Worm (Caenorhabditis elegans) whole organism, young adult: ENCODE data around the gene F26G1.3.

Source experiments
- C06A6.2 ChIP-seq: fragments of 200-800 bp; sonication (Bioruptor generic); conservative IDR thresholded peaks from 2 replicates; pipeline ENCODE4 v1.3.6; 2022; ENCODE audit warnings: missing genetic modification characterization, missing compliant biosample characterization
- C17E4.6 ChIP-seq: fragments of 200-800 bp; sonication (Bioruptor generic); IDR thresholded peaks from 2 replicates; pipeline ENCODE4 v1.3.6; 2022; ENCODE audit warnings: missing genetic modification reagents, missing genetic modification characterization, missing compliant biosample characterization
- D2030.7 ChIP-seq: fragments of 200-800 bp; sonication (Bioruptor generic); IDR thresholded peaks from 2 replicates; pipeline ENCODE4 v1.3.6; 2022; ENCODE audit warnings: missing genetic modification reagents, missing genetic modification characterization, missing compliant biosample characterization
- F23B12.7 ChIP-seq: sonication (generic microtip); optimal IDR thresholded peaks from 2 replicates; lab custom pipeline; 2017; ENCODE audit warnings: missing genetic modification characterization, mild to moderate bottlenecking, missing compliant biosample characterization, antibody characterized with exemption, moderate library complexity; ENCODE audit not compliant: insufficient read depth
- F33H1.4 ChIP-seq: fragments of 200-800 bp; sonication (Bioruptor generic); IDR thresholded peaks from 2 replicates; pipeline ENCODE4 v1.3.6; 2022; ENCODE audit warnings: missing genetic modification reagents, missing genetic modification characterization, missing compliant biosample characterization
- F37B4.10 ChIP-seq: fragments of 200-800 bp; sonication (Bioruptor generic); IDR thresholded peaks from 2 replicates; pipeline ENCODE4 v1.3.6; 2022; ENCODE audit warnings: missing genetic modification characterization, missing compliant biosample characterization
- F57A8.1 ChIP-seq: fragments of 200-800 bp; sonication (Bioruptor generic); optimal IDR thresholded peaks from 2 replicates; lab custom pipeline; 2018; ENCODE audit warnings: mild to moderate bottlenecking, missing genetic modification characterization, moderate library complexity, missing compliant biosample characterization
- K11D2.4 ChIP-seq: fragments of 200-800 bp; sonication (Bioruptor generic); IDR thresholded peaks from 2 replicates; pipeline ENCODE4 v1.3.6; 2022; ENCODE audit warnings: missing genetic modification reagents, missing genetic modification characterization, missing compliant biosample characterization
- T07F8.4 ChIP-seq: sonication (generic microtip); optimal IDR thresholded peaks from 2 replicates; lab custom pipeline; 2016; ENCODE audit warnings: mild to moderate bottlenecking, missing genetic modification characterization, moderate library complexity, missing compliant biosample characterization
- Y56A3A.18 ChIP-seq: fragments of 200-800 bp; sonication (Bioruptor generic); IDR thresholded peaks from 2 replicates; pipeline ENCODE4 v1.3.6; 2022; ENCODE audit warnings: missing genetic modification reagents, missing genetic modification characterization, missing compliant biosample characterization
- Y79H2A.3 ChIP-seq: fragments of 200-800 bp; sonication (Bioruptor generic); conservative IDR thresholded peaks from 2 replicates; pipeline ENCODE4 v1.3.6; 2022; ENCODE audit warnings: missing genetic modification reagents, missing genetic modification characterization, missing compliant biosample characterization
- Y95B8A.8 ChIP-seq: fragments of 200-800 bp; sonication (Bioruptor generic); IDR thresholded peaks from 2 replicates; pipeline ENCODE4 v1.3.6; 2022; ENCODE audit warnings: missing genetic modification reagents, missing genetic modification characterization, missing compliant biosample characterization
- attf-3 ChIP-seq: fragments of 200-800 bp; sonication (Bioruptor generic); conservative IDR thresholded peaks from 2 replicates; pipeline ENCODE4 v1.3.6; 2022; ENCODE audit warnings: missing genetic modification reagents, missing genetic modification characterization, missing compliant biosample characterization
- attf-5 ChIP-seq: fragments of 200-800 bp; sonication (Bioruptor generic); optimal IDR thresholded peaks from 2 replicates; lab custom pipeline; 2018; ENCODE audit warnings: mild to moderate bottlenecking, missing genetic modification characterization, missing compliant biosample characterization
- ccch-3 ChIP-seq: fragments of 200-800 bp; sonication (Bioruptor generic); optimal IDR thresholded peaks from 2 replicates; lab custom pipeline; 2018; ENCODE audit warnings: mild to moderate bottlenecking, missing genetic modification characterization, missing compliant biosample characterization
- ceh-27 ChIP-seq: fragments of 200-800 bp; sonication (Bioruptor generic); optimal IDR thresholded peaks from 2 replicates; lab custom pipeline; 2018; ENCODE audit warnings: mild to moderate bottlenecking, missing genetic modification characterization, moderate library complexity, missing compliant biosample characterization
- ceh-40 ChIP-seq: fragments of 200-800 bp; sonication (Bioruptor generic); IDR thresholded peaks from 2 replicates; pipeline ENCODE4 v1.3.6; 2022; ENCODE audit warnings: missing genetic modification characterization, missing compliant biosample characterization
- ceh-58 ChIP-seq: fragments of 200-800 bp; sonication (Bioruptor generic); IDR thresholded peaks from 2 replicates; pipeline ENCODE4 v1.3.6; 2022; ENCODE audit warnings: missing genetic modification characterization, missing compliant biosample characterization
- chd-7 ChIP-seq: sonication (generic microtip); optimal IDR thresholded peaks from 2 replicates; lab custom pipeline; 2016; ENCODE audit warnings: mild to moderate bottlenecking, missing genetic modification characterization, moderate library complexity, missing compliant biosample characterization
- efl-1 ChIP-seq: fragments of 150-350 bp; optimal IDR thresholded peaks from 2 replicates; lab custom pipeline; 2014; ENCODE audit warnings: missing biosample characterization, missing genetic modification reagents, missing genetic modification characterization
- egl-18 ChIP-seq: fragments of 200-800 bp; sonication (Bioruptor generic); IDR thresholded peaks from 2 replicates; pipeline ENCODE4 v1.3.6; 2022; ENCODE audit warnings: missing genetic modification reagents, missing genetic modification characterization, missing compliant biosample characterization
- hmg-20 ChIP-seq: fragments of 200-800 bp; sonication (Bioruptor generic); IDR thresholded peaks from 2 replicates; pipeline ENCODE4 v1.3.6; 2022; ENCODE audit warnings: missing genetic modification reagents, missing genetic modification characterization, missing compliant biosample characterization
- lsl-1 ChIP-seq: fragments of 200-800 bp; sonication (Bioruptor generic); optimal IDR thresholded peaks from 2 replicates; lab custom pipeline; 2018; ENCODE audit warnings: mild to moderate bottlenecking, missing genetic modification characterization, moderate library complexity, missing compliant biosample characterization
- lsy-27 ChIP-seq: sonication (generic microtip); optimal IDR thresholded peaks from 2 replicates; lab custom pipeline; 2017; ENCODE audit warnings: missing genetic modification characterization, mild to moderate bottlenecking, missing compliant biosample characterization, antibody characterized with exemption, missing genotype, borderline replicate concordance; ENCODE audit not compliant: insufficient read depth
- madf-6 ChIP-seq: fragments of 200-800 bp; sonication (Bioruptor generic); IDR thresholded peaks from 2 replicates; pipeline ENCODE4 v1.3.6; 2022; ENCODE audit warnings: missing genetic modification reagents, missing genetic modification characterization, missing compliant biosample characterization
- mcd-1 ChIP-seq: fragments of 200-800 bp; sonication (Bioruptor generic); IDR thresholded peaks from 2 replicates; pipeline ENCODE4 v1.3.6; 2022; ENCODE audit warnings: missing genetic modification reagents, missing genetic modification characterization, missing compliant biosample characterization
- mes-4 ChIP-seq: sonication (generic microtip); optimal IDR thresholded peaks from 2 replicates; lab custom pipeline; 2016; ENCODE audit warnings: missing genotype, missing genetic modification characterization, missing compliant biosample characterization
- nhr-27 ChIP-seq: fragments of 200-800 bp; sonication (Bioruptor generic); optimal IDR thresholded peaks from 2 replicates; lab custom pipeline; 2018; ENCODE audit warnings: mild to moderate bottlenecking, missing genetic modification characterization, moderate library complexity, missing compliant biosample characterization
- nhr-80 ChIP-seq: sonication (generic microtip); optimal IDR thresholded peaks from 2 replicates; lab custom pipeline; 2016; ENCODE audit warnings: missing genetic modification characterization, missing compliant biosample characterization
- tlf-1 ChIP-seq: fragments of 200-800 bp; sonication (Bioruptor generic); optimal IDR thresholded peaks from 2 replicates; lab custom pipeline; 2018; ENCODE audit warnings: mild to moderate bottlenecking, missing genetic modification characterization, missing compliant biosample characterization
- xnd-1 ChIP-seq: sonication (generic microtip); optimal IDR thresholded peaks from 2 replicates; lab custom pipeline; 2016; ENCODE audit warnings: missing genotype, missing genetic modification reagents, missing genetic modification characterization, missing compliant biosample characterization
- ztf-22 ChIP-seq: fragments of 200-800 bp; sonication (Bioruptor generic); optimal IDR thresholded peaks from 2 replicates; lab custom pipeline; 2018; ENCODE audit warnings: mild to moderate bottlenecking, missing genetic modification characterization, moderate library complexity, missing compliant biosample characterization
- ztf-26 ChIP-seq: sonication (generic microtip); optimal IDR thresholded peaks from 2 replicates; lab custom pipeline; 2017; ENCODE audit warnings: missing genetic modification characterization, missing compliant biosample characterization
- ztf-28 ChIP-seq: fragments of 200-800 bp; sonication (Bioruptor generic); IDR thresholded peaks from 2 replicates; pipeline ENCODE4 v1.3.6; 2022; ENCODE audit warnings: missing genetic modification reagents, missing genetic modification characterization, missing compliant biosample characterization
- ztf-3 ChIP-seq: fragments of 200-800 bp; sonication (Bioruptor generic); optimal IDR thresholded peaks from 2 replicates; lab custom pipeline; 2018; ENCODE audit warnings: mild to moderate bottlenecking, missing genetic modification characterization, missing compliant biosample characterization
- ztf-6 ChIP-seq: fragments of 200-800 bp; sonication (Bioruptor generic); IDR thresholded peaks from 2 replicates; pipeline ENCODE4 v1.3.6; 2022; ENCODE audit warnings: missing genetic modification reagents, missing genetic modification characterization, missing compliant biosample characterization

Gene F26G1.3

DNA sequence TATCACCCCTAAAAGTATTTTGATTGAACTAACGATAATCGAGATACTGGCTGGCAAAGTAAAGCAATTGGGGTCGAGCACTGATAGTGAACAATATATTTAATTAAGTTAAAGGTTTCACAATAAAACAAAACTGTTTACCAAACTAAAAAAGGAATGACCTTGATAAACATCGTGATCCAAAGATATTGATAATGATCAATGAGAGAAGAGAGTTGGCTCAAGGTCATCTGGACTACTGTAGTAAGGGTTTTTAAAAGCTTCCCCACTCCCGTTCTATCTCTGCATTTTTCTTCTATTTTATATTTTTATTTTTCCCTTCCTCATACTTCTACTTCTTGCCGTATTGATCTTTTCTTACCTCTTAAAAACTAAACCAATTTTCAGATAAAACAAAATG, 9.0 kb upstream of the F26G1.3 start, which contains the start of gene F41C3.2:
Gene F41C3.2, plus strand, starts transcription at position 388 of the 400 bp plus-strand sequence.
- TF ChIP-seq ztf-28 (no peak), chd-7 (tag; lab: Kevin White, UChicago) (no peak), ceh-27 (GFP tag; lab: Kevin White, UChicago) (no peak), ccch-3 (GFP tag; lab: Kevin White, UChicago) (no peak)
- TF ChIP-seq, all 124 proteins: peak for 0

DNA sequence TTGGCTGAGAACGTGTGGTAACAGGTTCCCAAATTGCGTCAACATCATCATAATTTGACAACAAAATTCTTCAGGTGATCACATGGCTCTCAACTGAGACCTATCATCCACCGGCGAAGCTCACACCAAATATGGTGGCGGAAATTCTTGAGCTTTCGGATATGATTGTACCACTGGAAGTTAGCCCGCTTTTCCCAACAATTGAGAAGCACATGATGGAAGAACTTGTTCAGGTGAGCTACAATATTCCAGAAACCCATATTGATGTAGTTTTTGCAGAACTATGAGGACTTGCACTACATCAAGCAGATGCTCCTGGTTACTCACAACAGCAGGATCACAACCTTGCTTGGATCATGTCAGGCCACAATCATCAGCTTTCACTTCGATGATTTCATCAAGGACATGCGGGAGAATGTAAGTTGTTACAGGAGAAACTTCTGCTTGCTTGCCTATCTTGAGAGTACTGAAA, 6.3 kb upstream of the F26G1.3 start, which contains the start of gene F41C3.1:
Gene F41C3.1, plus strand, starts transcription at position 51 of the 472 bp plus-strand sequence.
- TF ChIP-seq mes-4 (no peak), F23B12.7 (no peak)

DNA sequence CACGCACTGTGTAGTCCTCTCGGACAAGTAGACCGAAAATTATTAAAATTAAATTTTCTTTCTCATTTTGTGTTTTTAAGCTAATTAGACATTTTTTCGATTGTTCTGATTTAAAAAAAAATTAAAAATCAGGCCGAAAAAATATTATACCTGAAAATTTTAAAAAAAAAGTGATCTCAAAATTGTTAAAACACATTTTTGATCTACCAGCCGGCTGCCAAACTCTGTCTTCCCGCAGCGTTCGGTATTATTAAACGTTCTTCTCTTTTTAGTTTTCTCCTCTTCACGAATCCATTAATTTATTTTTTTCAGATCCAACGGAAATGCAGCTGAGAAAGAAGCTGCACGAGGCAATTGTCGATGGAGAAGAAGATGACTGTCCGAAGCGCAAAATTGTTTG, 5.4 kb upstream of the F26G1.3 start, which contains the start of gene C27D9.1:
Gene C27D9.1, plus strand, starts transcription at position 281 of the 400 bp plus-strand sequence.
- TF ChIP-seq C17E4.6 (GFP tag; lab: Robert Waterston, UW) (no peak), ztf-6 (GFP tag; lab: Robert Waterston, UW) (no peak), lsl-1 (GFP tag; lab: Kevin White, UChicago) (peak; percentile 2), mcd-1 (GFP tag; lab: Robert Waterston, UW) (no peak), hmg-20 (GFP tag; lab: Robert Waterston, UW) (no peak), lsy-27 (tag; lab: Kevin White, UChicago) (no peak), ceh-58 (GFP tag; lab: Robert Waterston, UW) (no peak), ztf-3 (no peak), xnd-1 (tag; lab: Kevin White, UChicago) (peak; percentile 33), T07F8.4 (no peak), efl-1 (GFP tag; lab: Kevin White, UChicago) (peak; percentile 54), ztf-26 (tag; lab: Kevin White, UChicago) (no peak), madf-6 (GFP tag; lab: Robert Waterston, UW) (peak; percentile 74), F33H1.4 (no peak)

DNA sequence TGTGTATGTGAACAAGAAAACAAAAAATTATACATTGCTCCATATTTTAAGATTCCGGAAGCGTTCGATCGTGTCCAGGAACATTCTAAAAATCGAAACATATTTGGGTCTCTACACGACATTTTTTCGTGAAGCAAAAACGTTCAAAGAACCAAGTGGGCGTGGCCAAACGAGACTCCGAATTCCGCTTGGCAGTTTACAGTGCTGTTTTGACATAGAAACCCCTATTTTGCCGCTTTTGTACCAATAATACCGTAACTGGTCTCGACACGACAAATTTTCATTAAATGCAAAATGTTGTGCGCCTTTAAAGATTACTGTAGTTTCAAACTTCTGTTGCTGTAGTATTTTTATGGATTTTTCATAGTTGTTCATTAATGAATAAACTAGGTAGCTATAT, 2.9 kb upstream of the F26G1.3 start:
- TF ChIP-seq lsl-1 (GFP tag; lab: Kevin White, UChicago): peak; percentile 6
- no peak for TF ChIP-seq C06A6.2 (GFP tag; lab: Robert Waterston, UW)
- TF ChIP-seq attf-3: peak; percentile 74
- TF ChIP-seq, all 124 proteins: peak for 2

DNA sequence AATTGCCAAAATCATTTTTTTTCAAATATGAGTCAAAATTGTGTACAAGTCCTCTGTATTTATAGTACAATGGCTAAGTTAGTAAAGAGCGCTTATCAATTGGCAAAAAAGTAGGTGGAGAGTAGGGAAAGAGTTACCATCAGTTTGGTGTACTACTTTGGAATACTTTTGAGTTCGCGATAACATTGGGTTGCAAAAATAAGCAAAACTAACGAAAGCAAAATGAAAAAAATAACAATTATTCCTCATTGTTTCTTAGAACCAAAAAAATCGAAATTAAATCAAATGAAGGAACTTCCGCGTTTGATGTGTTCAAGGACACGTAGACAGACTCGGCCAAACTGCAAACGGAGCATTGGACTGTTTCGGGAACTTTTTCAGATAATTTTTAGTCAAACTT, 1.8 kb upstream of the F26G1.3 start, which contains the start of gene C27D9.2:
Gene C27D9.2, minus strand, starts transcription at position 101 of the 400 bp plus-strand sequence.
- TF ChIP-seq ceh-40 (GFP tag; lab: Robert Waterston, UW) (no peak), Y79H2A.3 (GFP tag; lab: Robert Waterston, UW) (no peak), nhr-27 (tag; lab: Kevin White, UChicago) (no peak), D2030.7 (GFP tag; lab: Robert Waterston, UW) (no peak), Y95B8A.8 (GFP tag; lab: Robert Waterston, UW) (no peak), F37B4.10 (GFP tag; lab: Robert Waterston, UW) (no peak), ztf-22 (GFP tag; lab: Kevin White, UChicago) (no peak), egl-18 (GFP tag; lab: Robert Waterston, UW) (no peak), Y56A3A.18 (GFP tag; lab: Robert Waterston, UW) (no peak), K11D2.4 (GFP tag; lab: Robert Waterston, UW) (no peak), tlf-1 (GFP tag; lab: Kevin White, UChicago) (no peak), C06A6.2 (GFP tag; lab: Robert Waterston, UW) (no peak), F57A8.1 (no peak), chd-7 (tag; lab: Kevin White, UChicago) (no peak), attf-5 (GFP tag; lab: Kevin White, UChicago) (no peak), nhr-80 (tag; lab: Kevin White, UChicago) (no peak)
